Worm (Caenorhabditis elegans): Measurements from ENCODE around the gene ceh-21.
A peak's percentile ranks its signal among the peaks of the same experiment; 100 is the strongest.

The ceh-21 gene

DNA sequence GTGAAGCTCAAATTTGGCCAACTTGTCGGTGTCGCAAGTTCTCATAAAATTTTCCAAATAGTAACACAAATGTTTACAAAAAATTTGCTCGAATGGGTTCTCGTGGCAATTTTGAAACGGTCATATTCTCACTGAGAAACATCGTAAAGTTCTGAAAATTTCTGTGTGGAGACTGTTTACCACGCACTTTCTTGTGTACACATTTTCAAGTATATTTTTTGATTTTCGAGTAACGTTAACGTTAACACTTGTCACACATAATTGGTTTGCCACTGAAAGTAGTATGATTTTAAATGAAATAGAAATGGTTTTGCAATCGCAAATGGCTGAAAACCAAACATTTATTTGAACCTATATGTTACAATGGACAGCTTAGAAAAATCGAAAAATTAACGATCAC lies 38.3 kb upstream of the ceh-21 start:
- TF ChIP-seq nhr-25 (tag; optimal IDR thresholded peaks at IDR 0.05) (no peak), lin-11 (tag; optimal IDR thresholded peaks at IDR 0.05) (no peak), Y55F3AM.14 (GFP tag; optimal IDR thresholded peaks at IDR 0.05) (no peak), dmd-4 (tag; optimal IDR thresholded peaks at IDR 0.05) (no peak), elt-3 (tag; optimal IDR thresholded peaks at IDR 0.05) (no peak), ceh-16 (tag; optimal IDR thresholded peaks at IDR 0.05) (no peak), fos-1 (tag; optimal IDR thresholded peaks at IDR 0.05) (no peak), nhr-23 (tag; optimal IDR thresholded peaks at IDR 0.05) (no peak), C34F6.9 (tag; optimal IDR thresholded peaks at IDR 0.05) (no peak), unc-62 (GFP tag; optimal IDR thresholded peaks at IDR 0.05) (no peak)

DNA sequence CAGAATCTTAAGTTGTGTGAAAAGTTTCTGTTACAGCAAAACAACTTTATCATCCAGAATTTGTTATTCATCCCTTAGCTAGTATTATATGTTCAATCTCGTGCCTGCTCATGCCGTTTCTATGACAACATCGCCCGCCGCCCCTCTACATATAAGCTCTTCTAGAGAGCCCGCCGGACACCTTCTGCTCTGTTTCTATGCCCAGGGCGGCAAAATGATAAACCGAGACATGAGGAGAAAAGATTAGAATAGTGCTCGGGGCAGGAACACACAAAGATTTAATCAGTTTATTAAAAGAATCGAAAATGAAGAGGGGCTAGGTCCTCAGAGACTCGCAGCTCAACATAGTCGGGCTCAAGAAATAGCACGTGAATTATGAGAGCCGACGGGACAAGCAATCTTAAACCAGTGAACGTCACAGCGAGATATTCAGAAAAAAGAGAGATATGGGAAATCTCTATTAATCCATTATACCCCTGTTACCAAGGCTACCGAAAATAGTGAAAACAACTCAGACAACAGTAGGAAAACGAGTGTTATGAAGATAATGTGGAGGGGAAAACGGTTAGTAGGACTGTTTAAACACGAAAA lies 36.0 kb upstream of the ceh-21 start:
- peak; percentile 35 for TF ChIP-seq ztf-4 (tag; optimal IDR thresholded peaks at IDR 0.05)
- TF ChIP-seq fos-1 (tag; optimal IDR thresholded peaks at IDR 0.05), result peak; percentile 5
- peak; percentile 24 for TF ChIP-seq sma-9 (GFP tag; optimal IDR thresholded peaks at IDR 0.05)
- TF ChIP-seq sma-9 (tag; optimal IDR thresholded peaks at IDR 0.05), result no peak
- TF ChIP-seq C34F6.9 (tag; optimal IDR thresholded peaks at IDR 0.05), result peak; percentile 43
- TF ChIP-seq ztf-11 (tag; optimal IDR thresholded peaks at IDR 0.05), result no peak
- TF ChIP-seq nhr-21 (tag; optimal IDR thresholded peaks at IDR 0.05), result peak; percentile 71
- peak; percentile 56 for TF ChIP-seq crh-2 (tag; optimal IDR thresholded peaks at IDR 0.05)
- peak; percentile 80 for TF ChIP-seq lin-11 (tag; optimal IDR thresholded peaks at IDR 0.05)
- peak; percentile 21 for TF ChIP-seq ZK546.5 (tag; optimal IDR thresholded peaks at IDR 0.05)
- TF ChIP-seq egl-27 (tag; optimal IDR thresholded peaks at IDR 0.05), result no peak
- no peak for TF ChIP-seq R02D3.7 (tag; optimal IDR thresholded peaks at IDR 0.05)
- peak; percentile 35 for TF ChIP-seq F13H6.1 (tag; optimal IDR thresholded peaks at IDR 0.05)
- TF ChIP-seq sem-4 (tag; optimal IDR thresholded peaks at IDR 0.05), result peak; percentile 2
- TF ChIP-seq gmeb-1 (tag; optimal IDR thresholded peaks at IDR 0.05), result peak; percentile 60
- no peak for TF ChIP-seq elt-1 (tag; optimal IDR thresholded peaks at IDR 0.05)
- peak; percentile 27 for TF ChIP-seq nhr-237 (tag; optimal IDR thresholded peaks at IDR 0.05)
- peak; percentile 72 for TF ChIP-seq nhr-129 (tag; optimal IDR thresholded peaks at IDR 0.05)
- peak; percentile 30 for TF ChIP-seq mab-5 (tag; optimal IDR thresholded peaks at IDR 0.05)
- TF ChIP-seq lin-13 (GFP tag; optimal IDR thresholded peaks at IDR 0.05), result peak; percentile 57
- TF ChIP-seq unc-55 (GFP tag; optimal IDR thresholded peaks at IDR 0.05), result peak; percentile 26
- TF ChIP-seq lsy-2 (tag; optimal IDR thresholded peaks at IDR 0.05), result peak; percentile 50 to 82

DNA sequence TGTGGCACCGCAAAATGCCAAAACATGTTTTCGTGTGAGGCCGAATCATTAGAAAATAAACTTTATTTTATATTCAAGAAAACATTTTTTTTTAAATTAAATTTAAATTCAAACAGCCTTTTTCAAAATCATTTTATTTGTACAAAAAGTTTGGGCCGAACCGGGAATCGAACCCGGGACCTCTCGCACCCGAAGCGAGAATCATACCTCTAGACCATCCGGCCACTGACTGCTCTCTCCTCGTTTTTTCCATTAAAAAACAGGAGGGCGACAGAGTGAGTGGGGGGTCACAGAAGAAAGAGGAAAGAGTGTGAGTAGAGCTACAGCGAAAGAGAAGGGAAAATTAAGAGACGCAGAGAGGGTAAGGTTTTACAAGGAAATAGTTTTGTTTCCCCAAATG lies 28.1 kb upstream of the ceh-21 start:
- TF ChIP-seq nhr-23 (tag; optimal IDR thresholded peaks at IDR 0.05) (no peak), nhr-10 (tag; optimal IDR thresholded peaks at IDR 0.05) (no peak), lsy-2 (tag; optimal IDR thresholded peaks at IDR 0.05) (peak; percentile 50 to 79), mab-5 (tag; optimal IDR thresholded peaks at IDR 0.05) (no peak), peb-1 (tag; optimal IDR thresholded peaks at IDR 0.05) (no peak), Y55F3AM.14 (GFP tag; optimal IDR thresholded peaks at IDR 0.05) (peak; percentile 14), ztf-11 (tag; optimal IDR thresholded peaks at IDR 0.05) (no peak), unc-39 (tag; optimal IDR thresholded peaks at IDR 0.05) (no peak), ZK546.5 (tag; optimal IDR thresholded peaks at IDR 0.05) (no peak), C34F6.9 (tag; optimal IDR thresholded peaks at IDR 0.05) (peak; percentile 38), nhr-77 (tag; optimal IDR thresholded peaks at IDR 0.05) (no peak), R02D3.7 (tag; optimal IDR thresholded peaks at IDR 0.05) (no peak), dmd-4 (tag; optimal IDR thresholded peaks at IDR 0.05) (no peak), unc-55 (GFP tag; optimal IDR thresholded peaks at IDR 0.05) (peak; percentile 71), F13H6.1 (tag; optimal IDR thresholded peaks at IDR 0.05) (peak; percentile 49), gmeb-1 (tag; optimal IDR thresholded peaks at IDR 0.05) (peak; percentile 58), nhr-129 (tag; optimal IDR thresholded peaks at IDR 0.05) (peak; percentile 74), nhr-237 (tag; optimal IDR thresholded peaks at IDR 0.05) (no peak), ztf-1 (GFP tag; conservative IDR thresholded peaks at IDR 0.05) (no peak), lin-13 (GFP tag; optimal IDR thresholded peaks at IDR 0.05) (peak; percentile 56), nhr-11 (tag; optimal IDR thresholded peaks at IDR 0.05) (no peak), unc-62 (GFP tag; optimal IDR thresholded peaks at IDR 0.05) (no peak), zag-1 (tag; optimal IDR thresholded peaks at IDR 0.05) (no peak), aly-2 (tag; optimal IDR thresholded peaks at IDR 0.05) (no peak), sma-3 (GFP tag; optimal IDR thresholded peaks at IDR 0.05) (peak; percentile 43), crh-2 (tag; optimal IDR thresholded peaks at IDR 0.05) (peak; percentile 36), elt-1 (tag; optimal IDR thresholded peaks at IDR 0.05) (no peak), sem-4 (tag; optimal IDR thresholded peaks at IDR 0.05) (no peak), mbf-1 (tag; optimal IDR thresholded peaks at IDR 0.05) (no peak), lin-39 (tag; optimal IDR thresholded peaks at IDR 0.05) (no peak), mdl-1 (tag; optimal IDR thresholded peaks at IDR 0.05) (peak in 1 of 2 experiments; percentile 21), nhr-12 (tag; optimal IDR thresholded peaks at IDR 0.05) (no peak), egl-27 (tag; optimal IDR thresholded peaks at IDR 0.05) (peak; percentile 6), nhr-6 (tag; optimal IDR thresholded peaks at IDR 0.05) (no peak), ama-1 (optimal IDR thresholded peaks at IDR 0.05) (no peak), blmp-1 (tag; optimal IDR thresholded peaks at IDR 0.05; ENCODE audit: insufficient read depth) (no peak), skn-1 (tag; optimal IDR thresholded peaks at IDR 0.05) (no peak), elt-3 (tag; optimal IDR thresholded peaks at IDR 0.05) (no peak), alr-1 (tag; optimal IDR thresholded peaks at IDR 0.05) (no peak), ztf-4 (tag; optimal IDR thresholded peaks at IDR 0.05) (no peak)
